Fruit fly (Drosophila melanogaster) whole organism, prepupa: ENCODE results near the gene CG11663.

Experiments used
- CG11294 ChIP-seq: fragments of 200-800 bp; sonication (Bioruptor generic); IDR thresholded peaks from 2 replicates; pipeline ENCODE4 v1.3.6; 2022; ENCODE audit warnings: missing biosample characterization, missing genetic modification characterization
- CG11762 ChIP-seq: fragments of 200-800 bp; sonication (Bioruptor generic); optimal IDR thresholded peaks from 3 replicates; lab custom pipeline; 2016; ENCODE audit warnings: missing biosample characterization, missing genetic modification characterization; ENCODE audit not compliant: insufficient read depth

DNA sequence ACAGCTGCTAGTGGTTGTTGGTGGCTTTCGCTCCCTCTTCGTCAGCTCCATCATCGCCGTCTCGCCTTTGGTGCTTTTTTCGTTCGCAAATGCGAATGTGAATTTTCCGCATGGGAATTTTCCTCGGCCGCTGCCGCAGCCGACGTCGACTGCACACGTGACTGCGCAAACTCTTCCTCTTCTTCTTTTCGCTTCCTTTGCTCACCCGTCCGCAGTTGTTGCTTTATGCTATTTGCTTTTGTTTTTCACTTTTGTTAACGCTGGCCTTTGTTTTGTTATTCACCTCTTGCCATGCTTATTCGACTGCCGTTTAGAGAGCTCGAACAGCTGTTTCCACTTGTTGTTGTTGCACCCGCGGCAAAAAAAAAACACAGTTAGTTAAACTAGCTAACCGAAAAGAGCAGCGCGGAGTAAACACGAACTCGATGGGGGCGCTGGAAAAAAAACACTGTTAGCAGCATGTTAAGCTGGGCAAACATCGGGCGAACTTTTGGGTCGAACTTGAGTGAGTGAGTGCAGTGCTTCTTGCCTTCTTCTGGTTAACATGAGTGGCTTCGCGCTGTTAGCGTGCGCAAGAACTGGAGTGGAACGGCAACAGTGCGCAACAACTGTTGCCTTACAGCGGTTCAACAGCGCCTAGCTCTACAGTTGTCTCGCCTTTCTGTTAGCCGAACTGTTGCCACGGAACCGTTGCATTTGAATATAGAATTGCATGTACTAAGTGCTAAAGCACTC lies 14.6 kb downstream of the CG11663 start:
- TF ChIP-seq CG11762 (GFP tag; lab: Kevin White, UChicago): no peak
- TF ChIP-seq CG11294 (GFP tag; lab: Robert Waterston, UW): no peak
